Worm (Caenorhabditis elegans) whole organism, late embryonic: ENCODE data around the gene C34D10.1.

ENCODE experiments used
- F13H6.1 ChIP-seq: sonication (generic microtip); optimal IDR thresholded peaks from 2 replicates; lab custom pipeline; 2016; ENCODE audit warnings: missing genetic modification characterization, missing compliant biosample characterization
- ama-1 ChIP-seq: fragments of 150-350 bp; optimal IDR thresholded peaks from 2 replicates; lab custom pipeline; 2014
- dve-1 ChIP-seq: sonication (generic microtip); optimal IDR thresholded peaks from 2 replicates; lab custom pipeline; 2017; ENCODE audit warnings: antibody characterized with exemption, mild to moderate bottlenecking, missing genetic modification characterization, missing compliant biosample characterization
- hlh-30 ChIP-seq: sonication (generic microtip); optimal IDR thresholded peaks from 2 replicates; lab custom pipeline; 2017; ENCODE audit warnings: antibody characterized with exemption, missing genetic modification characterization, missing compliant biosample characterization; ENCODE audit not compliant: insufficient read depth
- nfya-1 ChIP-seq: sonication (generic microtip); optimal IDR thresholded peaks from 2 replicates; lab custom pipeline; 2017; ENCODE audit warnings: missing genetic modification characterization, mild to moderate bottlenecking, missing compliant biosample characterization, antibody characterized with exemption, moderate library complexity
- pqm-1 ChIP-seq: sonication (generic microtip); optimal IDR thresholded peaks from 2 replicates; lab custom pipeline; 2016; ENCODE audit warnings: missing genetic modification characterization, missing compliant biosample characterization
- ttx-3 ChIP-seq: sonication (generic microtip); optimal IDR thresholded peaks from 2 replicates; lab custom pipeline; 2016; ENCODE audit warnings: missing genetic modification reagents, missing genetic modification characterization, missing compliant biosample characterization
- unc-3 ChIP-seq, 2 experiments: fragments of 200-800 bp in 1 of 2; sonication (Bioruptor generic) in 1 of 2; sonication (generic microtip) in 1 of 2; conservative IDR thresholded peaks in 1 of 2; optimal IDR thresholded peaks in 1 of 2; 2 replicates each; pipeline versions ENCODE4 v1.3.6 to Lab custom; 2016 to 2022; ENCODE audit warnings: missing compliant biosample characterization in 2 of 2, missing genetic modification characterization in 2 of 2, missing genetic modification reagents in 1 of 2

DNA sequence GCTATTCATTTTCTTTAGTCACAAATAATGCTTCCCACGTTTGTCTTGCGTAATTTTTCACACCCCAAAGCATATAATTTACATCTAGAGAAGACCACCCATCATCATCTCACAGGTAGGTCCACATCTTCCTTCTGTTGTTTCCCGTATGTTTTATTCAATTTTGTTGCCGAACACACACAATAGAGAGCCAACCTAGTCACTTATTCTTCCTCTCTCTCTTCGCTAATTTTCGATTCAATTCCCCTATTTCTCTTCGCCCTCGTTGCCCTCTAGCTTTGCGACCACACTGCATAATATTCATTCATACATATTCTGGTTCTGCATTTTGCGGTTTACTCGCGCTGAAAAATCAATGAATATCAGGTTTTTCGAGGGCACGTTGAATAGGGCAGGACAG lies 23.3 kb upstream of the C34D10.1 start:
- TF ChIP-seq dve-1 = no peak
- TF ChIP-seq ama-1 (lab: Kevin White, UChicago) = no peak
- no peak for TF ChIP-seq F13H6.1 (tag; lab: Kevin White, UChicago)
- TF ChIP-seq unc-3 (GFP tag; conservative IDR thresholded peaks at IDR 0.05; lab: Robert Waterston, UW) = no peak
- no peak for TF ChIP-seq unc-3 (tag; optimal IDR thresholded peaks at IDR 0.05; lab: Kevin White, UChicago)
- no peak for TF ChIP-seq nfya-1 (tag; lab: Kevin White, UChicago)
- no peak for TF ChIP-seq hlh-30 (tag; lab: Kevin White, UChicago)
- TF ChIP-seq pqm-1 (tag; lab: Kevin White, UChicago) = no peak
- no peak for TF ChIP-seq ttx-3 (tag; lab: Kevin White, UChicago)
